Fruit fly (Drosophila melanogaster): ENCODE results near the gene obst-I.
A peak's percentile ranks its signal among the peaks of the same experiment; 100 is the strongest.

- TF ChIP-seq Trl (optimal IDR thresholded peaks at IDR 0.05) (peak; percentile 4 to 38), Trl (GFP tag; optimal IDR thresholded peaks at IDR 0.05) (no peak), Hand (GFP tag; optimal IDR thresholded peaks at IDR 0.05) (no peak), lab (GFP tag; optimal IDR thresholded peaks at IDR 0.05) (no peak), H2.0 (GFP tag; IDR thresholded peaks at IDR 0.05) (no peak), CG4424 (GFP tag; optimal IDR thresholded peaks at IDR 0.05) (no peak), en (GFP tag; optimal IDR thresholded peaks at IDR 0.05) (no peak), trem (tag; optimal IDR thresholded peaks at IDR 0.05) (no peak), Antp (GFP tag; optimal IDR thresholded peaks at IDR 0.05) (no peak), Dad (GFP tag; optimal IDR thresholded peaks at IDR 0.05) (no peak)
Observed at dm6 chr3L:2282506-2282905, 14.8 kb downstream of the obst-I start, which contains the start of gene MsR2.

All from whole organism, embryonic.